Worm (Caenorhabditis elegans): Measurements from ENCODE around the gene F40F12.9.

Gene F40F12.9

DNA sequence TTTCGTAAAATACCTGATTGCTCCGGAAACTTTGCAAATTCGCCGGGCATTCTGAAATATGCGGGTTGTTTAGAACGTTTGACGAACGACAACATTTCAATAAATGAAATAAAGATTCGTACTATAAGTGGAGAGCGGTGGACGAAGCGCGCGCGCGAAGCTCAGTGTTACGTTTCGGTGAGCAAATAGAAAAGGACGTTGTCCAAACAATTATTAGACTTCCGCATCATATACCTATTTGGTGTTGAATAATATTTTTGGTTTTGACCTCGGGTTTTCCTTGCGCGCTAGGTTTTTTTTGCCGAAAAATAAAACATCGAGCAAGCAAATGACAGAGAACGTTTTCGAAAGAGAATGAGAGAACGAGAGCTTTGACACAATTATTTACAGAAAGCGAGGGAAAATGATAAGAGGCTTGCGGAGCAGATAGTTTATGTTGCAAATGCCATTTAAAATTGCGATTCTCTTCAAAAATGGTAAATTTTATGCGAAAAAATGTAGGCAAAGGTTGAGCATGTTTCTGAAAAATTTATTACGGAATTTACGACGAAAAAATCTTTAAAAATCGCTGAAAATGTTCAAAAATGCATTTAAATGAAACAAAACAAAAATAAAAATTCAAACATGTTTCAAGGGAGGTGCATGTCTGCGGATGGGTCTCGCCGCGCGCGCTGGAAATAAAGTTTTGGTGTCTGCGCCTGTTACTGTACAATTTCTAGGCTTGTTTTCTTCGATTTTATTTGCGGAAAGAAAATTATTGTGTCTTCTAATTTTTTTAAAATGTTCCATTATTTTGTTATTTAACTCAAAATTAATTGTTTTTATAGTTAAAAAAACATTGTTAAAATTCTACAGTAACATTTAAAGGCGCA lies at the start of gene F40F12.9, which contains the start of gene cyld-1:
TSS of gene F40F12.9 (plus strand) at position 721 of the 872 bp plus-strand sequence.
TSS of gene cyld-1 (minus strand) at position 51 of the 872 bp plus-strand sequence.
- TF ChIP-seq dmd-4 (tag; optimal IDR thresholded peaks at IDR 0.05; ENCODE audit: borderline replicate concordance): no peak
- no peak for TF ChIP-seq nhr-11 (tag; optimal IDR thresholded peaks at IDR 0.05)
- no peak for TF ChIP-seq K02D7.2 (tag; optimal IDR thresholded peaks at IDR 0.05)
- TF ChIP-seq pag-3 (tag; optimal IDR thresholded peaks at IDR 0.05; ENCODE audit: borderline replicate concordance): no peak
- TF ChIP-seq ttx-3 (tag; optimal IDR thresholded peaks at IDR 0.05): no peak
- TF ChIP-seq tbx-7 (tag; optimal IDR thresholded peaks at IDR 0.05): no peak
- no peak for TF ChIP-seq unc-86 (tag; optimal IDR thresholded peaks at IDR 0.05)

ce11 chrIII:9861470-9862342 lies 49.4 kb upstream of the F40F12.9 start:
- TF ChIP-seq fax-1 (tag; optimal IDR thresholded peaks at IDR 0.05): peak; percentile 72
- TF ChIP-seq ref-2 (tag; optimal IDR thresholded peaks at IDR 0.05): peak; percentile 80
- peak; percentile 63 for TF ChIP-seq odd-2 (tag; optimal IDR thresholded peaks at IDR 0.05)
- TF ChIP-seq lim-6 (tag; optimal IDR thresholded peaks at IDR 0.05): peak; percentile 75
- TF ChIP-seq pag-3 (tag; optimal IDR thresholded peaks at IDR 0.05; ENCODE audit: borderline replicate concordance): no peak
- TF ChIP-seq elt-2 (tag; optimal IDR thresholded peaks at IDR 0.05): peak; percentile 85
- TF ChIP-seq C38D4.7 (GFP tag; optimal IDR thresholded peaks at IDR 0.05): peak; percentile 86
- TF ChIP-seq ceh-34 (tag; optimal IDR thresholded peaks at IDR 0.05): peak; percentile 74
- TF ChIP-seq madf-2 (tag; optimal IDR thresholded peaks at IDR 0.05): peak; percentile 84
- no peak for TF ChIP-seq ceh-30 (tag; optimal IDR thresholded peaks at IDR 0.05)
- peak; percentile 66 for TF ChIP-seq K02D7.2 (tag; optimal IDR thresholded peaks at IDR 0.05)
- TF ChIP-seq hlh-8 (tag; optimal IDR thresholded peaks at IDR 0.05): peak; percentile 30
- TF ChIP-seq unc-42 (tag; optimal IDR thresholded peaks at IDR 0.05): peak; percentile 57
- TF ChIP-seq sdc-2 (tag; optimal IDR thresholded peaks at IDR 0.05): peak; percentile 68
- TF ChIP-seq hlh-30 (tag; optimal IDR thresholded peaks at IDR 0.05; ENCODE audit: insufficient read depth): peak; percentile 74
- peak; percentile 82 for TF ChIP-seq ceh-6 (GFP tag; optimal IDR thresholded peaks at IDR 0.05)
- peak; percentile 52 for TF ChIP-seq ahr-1 (tag; optimal IDR thresholded peaks at IDR 0.05)
- TF ChIP-seq unc-55 (GFP tag; optimal IDR thresholded peaks at IDR 0.05): no peak
- peak; percentile 84 for TF ChIP-seq ttx-3 (tag; optimal IDR thresholded peaks at IDR 0.05)
- TF ChIP-seq ceh-14 (tag; optimal IDR thresholded peaks at IDR 0.05): peak; percentile 86
- peak; percentile 85 for TF ChIP-seq ztf-16 (tag; optimal IDR thresholded peaks at IDR 0.05)
- TF ChIP-seq unc-86 (tag; optimal IDR thresholded peaks at IDR 0.05): peak; percentile 84
- peak; percentile 80 for TF ChIP-seq T23F11.4 (GFP tag; optimal IDR thresholded peaks at IDR 0.05)
- no peak for TF ChIP-seq tbx-7 (tag; optimal IDR thresholded peaks at IDR 0.05)
- peak; percentile 82 for TF ChIP-seq pat-9 (tag; optimal IDR thresholded peaks at IDR 0.05)
- TF ChIP-seq ceh-19 (GFP tag; optimal IDR thresholded peaks at IDR 0.05): peak; percentile 86
- TF ChIP-seq C08G9.2 (tag; optimal IDR thresholded peaks at IDR 0.05): peak; percentile 63
- TF ChIP-seq lin-11 (tag; optimal IDR thresholded peaks at IDR 0.05): peak; percentile 72
- TF ChIP-seq pax-1 (tag; optimal IDR thresholded peaks at IDR 0.05): no peak
- TF ChIP-seq dmd-4 (tag; optimal IDR thresholded peaks at IDR 0.05; ENCODE audit: borderline replicate concordance): peak; percentile 80
- peak; percentile 86 for TF ChIP-seq syd-9 (tag; optimal IDR thresholded peaks at IDR 0.05)
- no peak for TF ChIP-seq ama-1 (optimal IDR thresholded peaks at IDR 0.05)
- TF ChIP-seq mec-3 (tag; optimal IDR thresholded peaks at IDR 0.05; ENCODE audit: borderline replicate concordance): no peak
- peak; percentile 85 for TF ChIP-seq nhr-232 (tag; optimal IDR thresholded peaks at IDR 0.05)
- no peak for TF ChIP-seq ets-4 (tag; optimal IDR thresholded peaks at IDR 0.05)
- TF ChIP-seq pha-2 (tag; optimal IDR thresholded peaks at IDR 0.05): peak; percentile 86
- peak; percentile 68 for TF ChIP-seq hlh-15 (tag; optimal IDR thresholded peaks at IDR 0.05)
- no peak for TF ChIP-seq pha-4 (tag; optimal IDR thresholded peaks at IDR 0.05)
- TF ChIP-seq elt-4 (tag; optimal IDR thresholded peaks at IDR 0.05): no peak
- peak; percentile 76 for TF ChIP-seq fkh-6 (tag; optimal IDR thresholded peaks at IDR 0.05)
- peak; percentile 88 for TF ChIP-seq che-1 (tag; optimal IDR thresholded peaks at IDR 0.05)
- TF ChIP-seq pros-1 (tag; optimal IDR thresholded peaks at IDR 0.05): no peak
- peak; percentile 73 for TF ChIP-seq ceh-31 (tag; optimal IDR thresholded peaks at IDR 0.05)
- TF ChIP-seq sox-4 (tag; optimal IDR thresholded peaks at IDR 0.05): peak; percentile 86
- no peak for TF ChIP-seq nhr-11 (tag; optimal IDR thresholded peaks at IDR 0.05)

Measured in whole organism, late embryonic.